Fruit fly (Drosophila melanogaster) whole organism, embryonic: Measurements from ENCODE around the gene Vha100-2.
A peak's percentile ranks its signal among the peaks of the same experiment; 100 is the strongest.

Source experiments
- Atf6 ChIP-seq: fragments of 200-800 bp; sonication (Bioruptor generic); IDR thresholded peaks from 2 replicates; pipeline ENCODE4 v1.3.6; 2022; ENCODE audit warnings: missing biosample characterization, missing genetic modification characterization
- BEAF-32 ChIP-seq: fragments of 200-800 bp; sonication (Bioruptor generic); optimal IDR thresholded peaks from 3 replicates; lab custom pipeline; 2017; ENCODE audit warnings: missing biosample characterization, missing genetic modification characterization, mild to moderate bottlenecking, moderate library complexity, missing genetic modification reagents
- CG10267 ChIP-seq: fragments of 200-800 bp; sonication (Bioruptor generic); optimal IDR thresholded peaks from 2 replicates; lab custom pipeline; 2018; ENCODE audit warnings: missing biosample characterization, mild to moderate bottlenecking, missing genetic modification characterization, moderate library complexity
- CG10274 ChIP-seq: fragments of 200-800 bp; sonication (Bioruptor generic); optimal IDR thresholded peaks from 3 replicates; lab custom pipeline; 2017; ENCODE audit warnings: missing biosample characterization, mild to moderate bottlenecking, missing genetic modification characterization
- CG10565 ChIP-seq: fragments of 200-800 bp; sonication (Bioruptor generic); optimal IDR thresholded peaks from 3 replicates; lab custom pipeline; 2016; ENCODE audit warnings: missing biosample characterization, mild to moderate bottlenecking, missing genetic modification characterization
- CG11247 ChIP-seq: fragments of 200-800 bp; sonication (Bioruptor generic); IDR thresholded peaks from 2 replicates; pipeline ENCODE4 v1.3.6; 2022; ENCODE audit warnings: missing biosample characterization, missing genetic modification characterization
- CG12299 ChIP-seq: fragments of 200-800 bp; sonication (Bioruptor generic); optimal IDR thresholded peaks from 2 replicates; lab custom pipeline; 2018; ENCODE audit warnings: missing biosample characterization, mild to moderate bottlenecking, missing genetic modification characterization
- CG12769 ChIP-seq: fragments of 200-800 bp; sonication (Bioruptor generic); optimal IDR thresholded peaks from 2 replicates; lab custom pipeline; 2019; ENCODE audit warnings: missing biosample characterization, mild to moderate bottlenecking, missing genetic modification characterization, moderate library complexity
- CG13775 ChIP-seq: fragments of 200-800 bp; sonication (Bioruptor generic); optimal IDR thresholded peaks from 3 replicates; lab custom pipeline; 2017; ENCODE audit warnings: missing biosample characterization, mild to moderate bottlenecking, missing genetic modification characterization
- CG14441 ChIP-seq: fragments of 200-800 bp; sonication (Bioruptor generic); IDR thresholded peaks from 2 replicates; pipeline ENCODE4 v1.3.6; 2022; ENCODE audit warnings: missing biosample characterization, missing genetic modification characterization
- CG15479 ChIP-seq: fragments of 200-800 bp; sonication (Bioruptor generic); optimal IDR thresholded peaks from 3 replicates; lab custom pipeline; 2019; ENCODE audit warnings: missing biosample characterization, mild to moderate bottlenecking, missing genetic modification characterization, moderate library complexity
- CG1603 ChIP-seq: fragments of 200-800 bp; sonication (Bioruptor generic); optimal IDR thresholded peaks from 2 replicates; lab custom pipeline; 2019; ENCODE audit warnings: missing biosample characterization, mild to moderate bottlenecking, missing genetic modification characterization, moderate library complexity
- CG1832 ChIP-seq: fragments of 200-800 bp; sonication (Bioruptor generic); optimal IDR thresholded peaks from 2 replicates; lab custom pipeline; 2017; ENCODE audit warnings: missing biosample characterization, mild to moderate bottlenecking, missing genetic modification characterization, inconsistent platforms
- CG2202 ChIP-seq: fragments of 200-800 bp; sonication (Bioruptor generic); optimal IDR thresholded peaks from 2 replicates; lab custom pipeline; 2018; ENCODE audit warnings: missing biosample characterization, mild to moderate bottlenecking, missing genetic modification characterization
- CG2875 ChIP-seq: fragments of 200-800 bp; sonication (Bioruptor generic); optimal IDR thresholded peaks from 2 replicates; lab custom pipeline; 2017; ENCODE audit warnings: missing biosample characterization, mild to moderate bottlenecking, missing genetic modification characterization, missing genetic modification reagents
- CG6175 ChIP-seq: fragments of 200-800 bp; sonication (Bioruptor generic); IDR thresholded peaks from 3 replicates; pipeline ENCODE4 v1.3.6; 2022; ENCODE audit warnings: missing biosample characterization, missing genetic modification characterization
- CG6683 ChIP-seq: fragments of 200-800 bp; sonication (Bioruptor generic); optimal IDR thresholded peaks from 2 replicates; lab custom pipeline; 2017; ENCODE audit warnings: missing biosample characterization, mild to moderate bottlenecking, missing genetic modification characterization, missing genetic modification reagents
- CG6689 ChIP-seq: fragments of 200-800 bp; sonication (Bioruptor generic); IDR thresholded peaks from 2 replicates; pipeline ENCODE4 v1.3.6; 2022; ENCODE audit warnings: missing biosample characterization, missing genetic modification characterization
- CG6854 ChIP-seq: fragments of 200-800 bp; sonication (Bioruptor generic); optimal IDR thresholded peaks from 3 replicates; lab custom pipeline; 2017; ENCODE audit warnings: missing biosample characterization, mild to moderate bottlenecking, missing genetic modification characterization
- CG7372 ChIP-seq: fragments of 200-800 bp; sonication (Bioruptor generic); IDR thresholded peaks from 2 replicates; pipeline ENCODE4 v1.3.6; 2022; ENCODE audit warnings: missing biosample characterization, missing genetic modification characterization
- D19A ChIP-seq: fragments of 200-800 bp; optimal IDR thresholded peaks from 3 replicates; lab custom pipeline; 2019; ENCODE audit warnings: missing biosample characterization, mild to moderate bottlenecking, missing genetic modification characterization, moderate library complexity
- ERR ChIP-seq: fragments of 200-800 bp; sonication (Bioruptor generic); optimal IDR thresholded peaks from 2 replicates; lab custom pipeline; 2016; ENCODE audit warnings: missing biosample characterization, missing genetic modification characterization
- Fer2 ChIP-seq: fragments of 200-800 bp; sonication (Bioruptor generic); optimal IDR thresholded peaks from 2 replicates; lab custom pipeline; 2018; ENCODE audit warnings: missing biosample characterization, mild to moderate bottlenecking, missing genetic modification characterization, moderate library complexity
- HmgD ChIP-seq: fragments of 200-800 bp; sonication (Bioruptor generic); optimal IDR thresholded peaks from 3 replicates; lab custom pipeline; 2016; ENCODE audit warnings: missing biosample characterization, missing genetic modification characterization
- Hr51 ChIP-seq, 2 experiments: fragments of 200-800 bp; sonication (Bioruptor generic); optimal IDR thresholded peaks; 2 replicates in 1 of 2; 3 replicates in 1 of 2; lab custom pipeline; 2016 to 2018; ENCODE audit warnings: missing biosample characterization in 2 of 2, missing genetic modification characterization in 2 of 2, mild to moderate bottlenecking in 1 of 2, moderate library complexity in 1 of 2
- Hr78 ChIP-seq, 2 experiments: fragments of 200-800 bp in 1 of 2; fragments of >200 bp in 1 of 2; sonication (Bioruptor generic) in 1 of 2; optimal IDR thresholded peaks; 2 replicates each; lab custom pipeline; 2017 to 2019; ENCODE audit warnings: missing biosample characterization in 2 of 2, missing genetic modification characterization in 2 of 2, mild to moderate bottlenecking in 1 of 2, moderate library complexity in 1 of 2
- Max ChIP-seq: fragments of 200-800 bp; sonication (Bioruptor generic); optimal IDR thresholded peaks from 2 replicates; lab custom pipeline; 2016; ENCODE audit warnings: missing biosample characterization, mild to moderate bottlenecking, missing genetic modification characterization
- Ptx1 ChIP-seq: fragments of 200-800 bp; sonication (Bioruptor generic); IDR thresholded peaks from 2 replicates; pipeline ENCODE4 v1.3.6; 2022; ENCODE audit warnings: missing biosample characterization, missing genetic modification characterization
- Rx ChIP-seq: fragments of 200-800 bp; sonication (Bioruptor generic); IDR thresholded peaks from 2 replicates; pipeline ENCODE4 v1.3.6; 2022; ENCODE audit warnings: missing biosample characterization, missing genetic modification characterization
- Sin3A ChIP-seq: fragments of >200 bp; optimal IDR thresholded peaks from 2 replicates; lab custom pipeline; 2018
- Stat92E ChIP-seq, 3 experiments: fragments of >200 bp in 2 of 3; fragments of 200-800 bp in 1 of 3; sonication (Bioruptor generic) in 1 of 3; optimal IDR thresholded peaks; 2 replicates each; lab custom pipeline; 2017 to 2019; ENCODE audit warnings: missing biosample characterization in 3 of 3, missing genetic modification characterization in 3 of 3, mild to moderate bottlenecking in 1 of 3, moderate library complexity in 1 of 3
- abd-A ChIP-seq: fragments of 200-800 bp; sonication (Bioruptor generic); optimal IDR thresholded peaks from 3 replicates; lab custom pipeline; 2019; ENCODE audit warnings: missing biosample characterization, mild to moderate bottlenecking, missing genetic modification characterization, moderate library complexity
- bab2 ChIP-seq: fragments of 200-800 bp; sonication (Bioruptor generic); optimal IDR thresholded peaks from 2 replicates; lab custom pipeline; 2016; ENCODE audit warnings: missing biosample characterization, missing genetic modification characterization
- bcd ChIP-seq: fragments of 200-800 bp; sonication (Bioruptor generic); optimal IDR thresholded peaks from 2 replicates; lab custom pipeline; 2017; ENCODE audit warnings: missing biosample characterization, mild to moderate bottlenecking, missing genetic modification characterization
- btn ChIP-seq: fragments of 200-800 bp; sonication (Bioruptor generic); optimal IDR thresholded peaks from 2 replicates; lab custom pipeline; 2016; ENCODE audit warnings: missing biosample characterization, missing genetic modification characterization
- caup ChIP-seq: fragments of 200-800 bp; sonication (Bioruptor generic); optimal IDR thresholded peaks from 3 replicates; lab custom pipeline; 2017; ENCODE audit warnings: missing biosample characterization, mild to moderate bottlenecking, missing genetic modification characterization, moderate library complexity; ENCODE audit not compliant: severe bottlenecking
- crc ChIP-seq: fragments of 200-800 bp; sonication (Bioruptor generic); optimal IDR thresholded peaks from 2 replicates; lab custom pipeline; 2016; ENCODE audit warnings: missing biosample characterization, missing genetic modification characterization
- da ChIP-seq: fragments of 200-800 bp; sonication (Bioruptor generic); optimal IDR thresholded peaks from 2 replicates; lab custom pipeline; 2016; ENCODE audit warnings: missing biosample characterization, missing genetic modification characterization
- danr ChIP-seq: fragments of 200-800 bp; sonication (Bioruptor generic); IDR thresholded peaks from 2 replicates; pipeline ENCODE4 v1.3.6; 2022; ENCODE audit warnings: missing biosample characterization, missing genetic modification characterization
- jing ChIP-seq: fragments of 200-800 bp; sonication (Bioruptor generic); optimal IDR thresholded peaks from 2 replicates; lab custom pipeline; 2018; ENCODE audit warnings: missing biosample characterization, mild to moderate bottlenecking, missing genetic modification characterization
- luna ChIP-seq: fragments of 200-800 bp; sonication (Bioruptor generic); optimal IDR thresholded peaks from 2 replicates; lab custom pipeline; 2016; ENCODE audit warnings: missing biosample characterization, missing genetic modification characterization
- mirr ChIP-seq: fragments of 200-800 bp; sonication (Bioruptor generic); optimal IDR thresholded peaks from 3 replicates; lab custom pipeline; 2018; ENCODE audit warnings: missing biosample characterization, mild to moderate bottlenecking, missing genetic modification characterization
- nom ChIP-seq: fragments of 200-800 bp; sonication (Bioruptor generic); optimal IDR thresholded peaks from 2 replicates; lab custom pipeline; 2017; ENCODE audit warnings: missing biosample characterization, missing genetic modification characterization, mild to moderate bottlenecking, moderate library complexity, missing genetic modification reagents
- pros ChIP-seq: fragments of 200-800 bp; sonication (Bioruptor generic); optimal IDR thresholded peaks from 3 replicates; lab custom pipeline; 2019; ENCODE audit warnings: missing biosample characterization, mild to moderate bottlenecking, missing genetic modification characterization, moderate library complexity
- pum ChIP-seq: fragments of 200-800 bp; sonication (Bioruptor generic); optimal IDR thresholded peaks from 2 replicates; lab custom pipeline; 2016; ENCODE audit warnings: missing biosample characterization, missing genetic modification characterization
- sc ChIP-seq, 3 experiments: fragments of >200 bp in 2 of 3; fragments of 200-800 bp in 1 of 3; sonication (Bioruptor generic) in 1 of 3; optimal IDR thresholded peaks; 2 replicates in 2 of 3; 3 replicates in 1 of 3; lab custom pipeline; 2017; ENCODE audit warnings: mild to moderate bottlenecking in 1 of 3, missing biosample characterization in 1 of 3, missing genetic modification characterization in 1 of 3, missing genetic modification reagents in 1 of 3
- slp2 ChIP-seq: fragments of 200-800 bp; sonication (Bioruptor generic); optimal IDR thresholded peaks from 2 replicates; lab custom pipeline; 2016; ENCODE audit warnings: missing biosample characterization, missing genetic modification characterization
- unc-4 ChIP-seq: fragments of 200-800 bp; sonication (Bioruptor generic); IDR thresholded peaks from 2 replicates; pipeline ENCODE4 v1.3.6; 2022; ENCODE audit warnings: missing biosample characterization, missing genetic modification characterization; ENCODE audit not compliant: partially characterized antibody

The Vha100-2 gene

dm6 chr3R:18365978-18366643 is 32.9 kb downstream of the Vha100-2 start, which contains the start of the genes WRNexo and Nup43 (continued):
- TF ChIP-seq Fer2 (tag; lab: Kevin White, UChicago) (no peak), Hr51 (GFP tag; optimal IDR thresholded peaks at IDR 0.05; lab: Kevin White, UChicago) (no peak), jing (GFP tag; lab: Kevin White, UChicago) (no peak), CG11247 (GFP tag; lab: Robert Waterston, UW) (no peak), nom (no peak), pros (GFP tag; lab: Kevin White, UChicago) (no peak), abd-A (tag; lab: Kevin White, UChicago) (no peak), D19A (no peak), mirr (GFP tag; lab: Kevin White, UChicago) (no peak), Atf6 (no peak), luna (GFP tag; lab: Kevin White, UChicago) (no peak), CG1832 (no peak), CG12299 (tag; lab: Kevin White, UChicago) (no peak), CG6175 (GFP tag; lab: Robert Waterston, UW) (no peak), caup (no peak), Stat92E (GFP tag; optimal IDR thresholded peaks at IDR 0.05; lab: Kevin White, UChicago) (no peak), CG12769 (tag; lab: Kevin White, UChicago) (no peak), Max (no peak), CG6683 (GFP tag; lab: Kevin White, UChicago) (no peak), ERR (GFP tag; lab: Kevin White, UChicago) (no peak), CG6854 (GFP tag; lab: Kevin White, UChicago) (no peak), CG13775 (peak; percentile 67), btn (GFP tag; lab: Kevin White, UChicago) (no peak), CG10267 (tag; lab: Kevin White, UChicago) (peak; percentile 31), bcd (GFP tag; lab: Kevin White, UChicago) (peak; percentile 55), bab2 (GFP tag; lab: Kevin White, UChicago) (peak; percentile 32), crc (no peak), BEAF-32 (GFP tag; lab: Kevin White, UChicago) (peak; percentile 37), Rx (GFP tag; lab: Robert Waterston, UW) (0 out of 2 replicates have a peak, but pooled peaks have one; percentile 20), CG14441 (GFP tag; lab: Robert Waterston, UW) (peak; percentile 21; the same call in 1 of the 2 replicates), danr (GFP tag; lab: Robert Waterston, UW) (no peak), HmgD (GFP tag; lab: Kevin White, UChicago) (no peak), pum (GFP tag; lab: Kevin White, UChicago) (peak; percentile 47), sc (optimal IDR thresholded peaks at IDR 0.05; lab: Kevin White, UChicago) (no peak), sc (GFP tag; optimal IDR thresholded peaks at IDR 0.05; lab: Kevin White, UChicago) (no peak), da (no peak), Sin3A (lab: Kevin White, UChicago) (peak; percentile 44), CG2202 (tag; lab: Kevin White, UChicago) (no peak), CG7372 (GFP tag; lab: Robert Waterston, UW) (0 out of 2 replicates have a peak, but pooled peaks have one; percentile 32), CG1603 (tag; lab: Kevin White, UChicago) (no peak), CG15479 (GFP tag; lab: Kevin White, UChicago) (no peak), CG10565 (no peak), slp2 (GFP tag; lab: Kevin White, UChicago) (peak; percentile 43), Hr78 (GFP tag; optimal IDR thresholded peaks at IDR 0.05; lab: Kevin White, UChicago) (no peak), Ptx1 (GFP tag; lab: Robert Waterston, UW) (peak; percentile 50), unc-4 (GFP tag; lab: Robert Waterston, UW) (no peak), CG2875 (no peak), CG10274 (GFP tag; lab: Kevin White, UChicago) (no peak), CG6689 (GFP tag; lab: Robert Waterston, UW) (peak; percentile 30; the same call in 1 of the 2 replicates)
